Worm (Caenorhabditis elegans) whole organism, young adult: ENCODE data around the gene F30H5.5.

Experiments used
- B0035.1 ChIP-seq: sonication (generic microtip); optimal IDR thresholded peaks from 2 replicates; lab custom pipeline; 2016; ENCODE audit warnings: missing genetic modification characterization, mild to moderate bottlenecking, missing compliant biosample characterization, missing genotype, missing genetic modification reagents
- B0261.1 ChIP-seq: sonication (generic microtip); optimal IDR thresholded peaks from 2 replicates; lab custom pipeline; 2016; ENCODE audit warnings: mild to moderate bottlenecking, missing genetic modification characterization, moderate library complexity, missing compliant biosample characterization
- F39B2.1 ChIP-seq: fragments of 200-800 bp; sonication (Bioruptor generic); IDR thresholded peaks from 2 replicates; pipeline ENCODE4 v1.3.6; 2022; ENCODE audit warnings: missing genetic modification reagents, missing genetic modification characterization, missing compliant biosample characterization
- F49E8.2 ChIP-seq: sonication (generic microtip); optimal IDR thresholded peaks from 3 replicates; lab custom pipeline; 2017; ENCODE audit warnings: missing genetic modification characterization, mild to moderate bottlenecking, missing compliant biosample characterization, antibody characterized with exemption, moderate library complexity; ENCODE audit not compliant: insufficient read depth
- F52B5.7 ChIP-seq: sonication (generic microtip); optimal IDR thresholded peaks from 2 replicates; lab custom pipeline; 2016; ENCODE audit warnings: mild to moderate bottlenecking, missing genetic modification characterization, missing compliant biosample characterization
- F57A8.1 ChIP-seq: fragments of 200-800 bp; sonication (Bioruptor generic); optimal IDR thresholded peaks from 2 replicates; lab custom pipeline; 2018; ENCODE audit warnings: mild to moderate bottlenecking, missing genetic modification characterization, moderate library complexity, missing compliant biosample characterization
- K12H6.12 ChIP-seq: fragments of 200-800 bp; sonication (Bioruptor generic); optimal IDR thresholded peaks from 2 replicates; lab custom pipeline; 2018; ENCODE audit warnings: mild to moderate bottlenecking, missing genetic modification characterization, missing compliant biosample characterization
- T07F8.4 ChIP-seq: sonication (generic microtip); optimal IDR thresholded peaks from 2 replicates; lab custom pipeline; 2016; ENCODE audit warnings: mild to moderate bottlenecking, missing genetic modification characterization, moderate library complexity, missing compliant biosample characterization
- Y53F4B.3 ChIP-seq: fragments of 200-800 bp; sonication (Bioruptor generic); IDR thresholded peaks from 2 replicates; pipeline ENCODE4 v1.3.6; 2022; ENCODE audit warnings: missing genetic modification reagents, missing genetic modification characterization, missing compliant biosample characterization
- Y67H2A.10 ChIP-seq: fragments of 200-800 bp; sonication (Bioruptor generic); conservative IDR thresholded peaks from 2 replicates; pipeline ENCODE4 v1.3.6; 2022; ENCODE audit warnings: missing genetic modification reagents, missing genetic modification characterization, missing compliant biosample characterization
- ZK185.1 ChIP-seq: sonication (generic microtip); optimal IDR thresholded peaks from 2 replicates; lab custom pipeline; 2016; ENCODE audit warnings: mild to moderate bottlenecking, missing genetic modification characterization, missing compliant biosample characterization; ENCODE audit not compliant: poor library complexity, severe bottlenecking
- aptf-2 ChIP-seq: fragments of 200-800 bp; sonication (Bioruptor generic); conservative IDR thresholded peaks from 2 replicates; pipeline ENCODE4 v1.3.6; 2022; ENCODE audit warnings: missing genetic modification reagents, missing genetic modification characterization, missing compliant biosample characterization
- attf-5 ChIP-seq: fragments of 200-800 bp; sonication (Bioruptor generic); optimal IDR thresholded peaks from 2 replicates; lab custom pipeline; 2018; ENCODE audit warnings: mild to moderate bottlenecking, missing genetic modification characterization, missing compliant biosample characterization
- cebp-1 ChIP-seq, 2 experiments: fragments of 200-800 bp in 1 of 2; sonication (Bioruptor generic) in 1 of 2; sonication (generic microtip) in 1 of 2; IDR thresholded peaks in 1 of 2; optimal IDR thresholded peaks in 1 of 2; 2 replicates each; pipeline versions ENCODE4 v1.3.6 to Lab custom; 2017 to 2022; ENCODE audit warnings: missing compliant biosample characterization in 2 of 2, missing genetic modification characterization in 2 of 2, mild to moderate bottlenecking in 1 of 2, missing genetic modification reagents in 1 of 2, moderate library complexity in 1 of 2
- ceh-27 ChIP-seq: fragments of 200-800 bp; sonication (Bioruptor generic); optimal IDR thresholded peaks from 2 replicates; lab custom pipeline; 2018; ENCODE audit warnings: mild to moderate bottlenecking, missing genetic modification characterization, moderate library complexity, missing compliant biosample characterization
- ceh-40 ChIP-seq: fragments of 200-800 bp; sonication (Bioruptor generic); IDR thresholded peaks from 2 replicates; pipeline ENCODE4 v1.3.6; 2022; ENCODE audit warnings: missing genetic modification characterization, missing compliant biosample characterization
- ceh-79 ChIP-seq: sonication (generic microtip); optimal IDR thresholded peaks from 2 replicates; lab custom pipeline; 2017; ENCODE audit warnings: mild to moderate bottlenecking, missing genetic modification characterization, missing compliant biosample characterization
- chd-7 ChIP-seq: sonication (generic microtip); optimal IDR thresholded peaks from 2 replicates; lab custom pipeline; 2016; ENCODE audit warnings: mild to moderate bottlenecking, missing genetic modification characterization, moderate library complexity, missing compliant biosample characterization
- dpff-1 ChIP-seq: sonication (generic microtip); optimal IDR thresholded peaks from 2 replicates; lab custom pipeline; 2017; ENCODE audit warnings: mild to moderate bottlenecking, missing genetic modification characterization, missing compliant biosample characterization
- dpl-1 ChIP-seq: fragments of 150-350 bp; optimal IDR thresholded peaks from 2 replicates; lab custom pipeline; 2014; ENCODE audit warnings: missing biosample characterization, missing genetic modification reagents, missing genetic modification characterization
- egl-44 ChIP-seq: fragments of 200-800 bp; sonication (Bioruptor generic); IDR thresholded peaks from 2 replicates; pipeline ENCODE4 v1.3.6; 2022; ENCODE audit warnings: missing genetic modification reagents, missing genetic modification characterization, missing compliant biosample characterization
- ekl-4 ChIP-seq: fragments of 200-800 bp; sonication (Bioruptor generic); IDR thresholded peaks from 2 replicates; pipeline ENCODE4 v1.3.6; 2022; ENCODE audit warnings: missing genetic modification reagents, missing genetic modification characterization, missing compliant biosample characterization
- fkh-3 ChIP-seq: sonication (generic microtip); optimal IDR thresholded peaks from 2 replicates; lab custom pipeline; 2016; ENCODE audit warnings: mild to moderate bottlenecking, missing genetic modification characterization, missing compliant biosample characterization
- hrde-1 ChIP-seq: sonication (generic microtip); optimal IDR thresholded peaks from 2 replicates; lab custom pipeline; 2016; ENCODE audit warnings: missing genetic modification characterization, mild to moderate bottlenecking, missing compliant biosample characterization, moderate library complexity, missing genotype, missing genetic modification reagents, borderline replicate concordance
- lin-40 ChIP-seq: sonication (generic microtip); optimal IDR thresholded peaks from 2 replicates; lab custom pipeline; 2016; ENCODE audit warnings: missing genetic modification characterization, mild to moderate bottlenecking, missing compliant biosample characterization, missing genotype, missing genetic modification reagents
- lsy-27 ChIP-seq: sonication (generic microtip); optimal IDR thresholded peaks from 2 replicates; lab custom pipeline; 2017; ENCODE audit warnings: missing genetic modification characterization, mild to moderate bottlenecking, missing compliant biosample characterization, antibody characterized with exemption, missing genotype, borderline replicate concordance; ENCODE audit not compliant: insufficient read depth
- madf-10 ChIP-seq: sonication (generic microtip); optimal IDR thresholded peaks from 2 replicates; lab custom pipeline; 2016; ENCODE audit warnings: mild to moderate bottlenecking, missing genetic modification characterization, missing compliant biosample characterization
- madf-6 ChIP-seq: fragments of 200-800 bp; sonication (Bioruptor generic); IDR thresholded peaks from 2 replicates; pipeline ENCODE4 v1.3.6; 2022; ENCODE audit warnings: missing genetic modification reagents, missing genetic modification characterization, missing compliant biosample characterization
- mel-28 ChIP-seq: sonication (generic microtip); optimal IDR thresholded peaks from 2 replicates; lab custom pipeline; 2016; ENCODE audit warnings: borderline replicate concordance, mild to moderate bottlenecking, missing genetic modification characterization, missing compliant biosample characterization
- nhr-80 ChIP-seq: sonication (generic microtip); optimal IDR thresholded peaks from 2 replicates; lab custom pipeline; 2016; ENCODE audit warnings: missing genetic modification characterization, missing compliant biosample characterization
- pha-4 ChIP-seq: fragments of 150-350 bp; sonication (generic microtip); optimal IDR thresholded peaks from 2 replicates; lab custom pipeline; 2014; ENCODE audit warnings: missing biosample characterization, missing genetic modification reagents, missing genetic modification characterization
- rpc-1 ChIP-seq, 2 experiments: fragments of 150-350 bp in 1 of 2; sonication (generic microtip) in 1 of 2; optimal IDR thresholded peaks; 2 replicates each; lab custom pipeline; 2014 to 2018; ENCODE audit warnings: missing biosample characterization in 1 of 2, missing genetic modification characterization in 1 of 2, missing genetic modification reagents in 1 of 2, missing genotype in 1 of 2
- sptf-2 ChIP-seq: fragments of 200-800 bp; sonication (Bioruptor generic); optimal IDR thresholded peaks from 2 replicates; lab custom pipeline; 2018; ENCODE audit warnings: mild to moderate bottlenecking, missing genetic modification characterization, missing compliant biosample characterization
- ztf-25 ChIP-seq: fragments of 200-800 bp; sonication (Bioruptor generic); IDR thresholded peaks from 2 replicates; pipeline ENCODE4 v1.3.6; 2022; ENCODE audit warnings: missing genetic modification reagents, missing genetic modification characterization, missing compliant biosample characterization
- ztf-28 ChIP-seq: fragments of 200-800 bp; sonication (Bioruptor generic); IDR thresholded peaks from 2 replicates; pipeline ENCODE4 v1.3.6; 2022; ENCODE audit warnings: missing genetic modification reagents, missing genetic modification characterization, missing compliant biosample characterization

F30H5.5 gene

DNA sequence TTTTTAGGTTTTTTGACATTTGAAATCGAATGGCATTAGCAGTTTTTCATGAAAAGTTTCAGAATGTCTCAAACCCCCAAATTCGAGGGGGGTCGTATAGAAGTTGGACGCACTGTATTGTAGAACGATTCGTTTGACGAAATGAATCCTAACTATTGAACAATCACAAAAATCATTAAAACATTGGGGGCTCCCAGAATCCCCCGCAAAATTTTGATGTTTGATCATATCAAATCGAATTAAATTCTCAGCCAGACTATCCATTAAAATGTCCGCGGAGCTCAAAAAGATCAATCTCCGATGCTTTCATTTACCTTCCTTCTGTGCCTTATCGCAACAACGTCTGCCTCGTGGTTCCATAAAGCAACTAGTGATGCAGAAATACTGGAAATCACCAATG is at the start of gene F30H5.5:
TSS of gene F30H5.5 (plus strand) at position 301 of the 400 bp plus-strand sequence.
- TF ChIP-seq ceh-27 (GFP tag; lab: Kevin White, UChicago), result no peak
- TF ChIP-seq dpl-1, result no peak
- no peak for TF ChIP-seq lin-40 (tag; lab: Kevin White, UChicago)
- TF ChIP-seq sptf-2, result no peak
- no peak for TF ChIP-seq attf-5 (GFP tag; lab: Kevin White, UChicago)
- TF ChIP-seq Y53F4B.3 (GFP tag; lab: Robert Waterston, UW), result no peak
- no peak for TF ChIP-seq fkh-3
- no peak for TF ChIP-seq rpc-1 (optimal IDR thresholded peaks at IDR 0.05; lab: Kevin White, UChicago)
- no peak for TF ChIP-seq rpc-1 (tag; optimal IDR thresholded peaks at IDR 0.05; lab: Kevin White, UChicago)
- TF ChIP-seq madf-6 (GFP tag; lab: Robert Waterston, UW), result no peak
- no peak for TF ChIP-seq ZK185.1 (tag; lab: Kevin White, UChicago)
- TF ChIP-seq ceh-40, result no peak
- TF ChIP-seq F49E8.2 (tag; lab: Kevin White, UChicago), result no peak

DNA sequence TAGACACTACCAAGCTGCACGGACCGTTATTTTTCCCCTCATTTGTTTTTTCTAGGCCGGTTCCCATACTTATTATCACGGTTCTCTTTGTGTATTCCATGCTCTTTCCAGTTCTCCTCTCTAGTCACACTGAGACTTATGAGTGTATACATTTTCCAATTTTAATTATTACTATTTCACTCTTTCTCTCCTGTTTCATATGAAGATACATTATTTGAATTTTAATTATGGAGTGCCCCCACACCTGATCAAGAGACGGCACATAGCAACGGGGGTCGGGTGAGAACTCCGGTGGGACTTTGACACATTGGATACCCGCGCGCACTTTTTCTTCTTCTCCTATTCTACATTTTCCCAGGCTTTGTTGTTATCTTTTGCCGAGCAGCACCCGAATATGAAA is 48.6 kb upstream of the F30H5.5 start, which contains the start of gene affl-1:
TSS of gene affl-1 (plus strand) at position 301 of the 400 bp plus-strand sequence.
- no peak for TF ChIP-seq hrde-1 (tag; lab: Kevin White, UChicago)
- TF ChIP-seq ztf-28 (GFP tag; lab: Robert Waterston, UW), result no peak
- TF ChIP-seq F39B2.1, result no peak
- TF ChIP-seq F57A8.1, result no peak
- no peak for TF ChIP-seq ztf-25 (GFP tag; lab: Robert Waterston, UW)
- no peak for TF ChIP-seq lsy-27 (tag; lab: Kevin White, UChicago)
- no peak for TF ChIP-seq F49E8.2 (tag; lab: Kevin White, UChicago)
- no peak for TF ChIP-seq mel-28 (tag; lab: Kevin White, UChicago)
- TF ChIP-seq fkh-3, result no peak
- TF ChIP-seq B0035.1 (tag; lab: Kevin White, UChicago), result no peak
- TF ChIP-seq ceh-79 (tag; lab: Kevin White, UChicago), result no peak
- TF ChIP-seq cebp-1 (GFP tag; IDR thresholded peaks at IDR 0.05; lab: Robert Waterston, UW), result no peak
- no peak for TF ChIP-seq cebp-1 (tag; optimal IDR thresholded peaks at IDR 0.05; lab: Kevin White, UChicago)
- no peak for TF ChIP-seq attf-5 (GFP tag; lab: Kevin White, UChicago)
- TF ChIP-seq chd-7 (tag; lab: Kevin White, UChicago), result no peak
- no peak for TF ChIP-seq K12H6.12 (tag; lab: Kevin White, UChicago)
- TF ChIP-seq T07F8.4 (tag; lab: Kevin White, UChicago), result no peak
- no peak for TF ChIP-seq B0261.1 (tag; lab: Kevin White, UChicago)
- no peak for TF ChIP-seq ekl-4
- TF ChIP-seq ZK185.1 (tag; lab: Kevin White, UChicago), result no peak
- TF ChIP-seq, all 124 proteins: peak for 0

DNA sequence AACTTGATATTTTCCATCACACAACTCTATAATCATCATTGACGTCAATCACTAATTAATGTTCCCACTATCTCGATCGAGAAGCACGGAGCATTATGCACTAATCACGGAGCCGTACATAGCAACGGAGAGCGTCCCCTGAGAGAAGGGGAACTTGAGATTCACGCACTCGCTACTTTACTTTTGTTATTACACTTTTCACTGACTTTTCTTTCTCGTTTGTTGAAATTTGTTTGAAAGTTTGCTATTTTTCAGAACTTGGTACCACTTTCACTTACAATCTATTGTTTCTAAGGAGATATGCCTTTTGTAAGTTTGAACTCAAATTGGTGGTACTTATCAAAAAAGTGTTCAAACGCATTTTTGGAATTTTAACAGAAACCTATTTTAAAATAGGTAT is 44.5 kb upstream of the F30H5.5 start, which contains the start of gene Y55B1BR.8:
TSS of gene Y55B1BR.8 (plus strand) at position 301 of the 400 bp plus-strand sequence.
- TF ChIP-seq aptf-2 (GFP tag; lab: Robert Waterston, UW) (no peak), pha-4 (tag; lab: Kevin White, UChicago) (no peak), madf-10 (tag; lab: Kevin White, UChicago) (no peak), nhr-80 (tag; lab: Kevin White, UChicago) (no peak), F52B5.7 (no peak), dpff-1 (tag; lab: Kevin White, UChicago) (no peak), lsy-27 (tag; lab: Kevin White, UChicago) (no peak), madf-6 (GFP tag; lab: Robert Waterston, UW) (no peak), rpc-1 (optimal IDR thresholded peaks at IDR 0.05; lab: Kevin White, UChicago) (no peak), rpc-1 (tag; optimal IDR thresholded peaks at IDR 0.05; lab: Kevin White, UChicago) (no peak), egl-44 (GFP tag; lab: Robert Waterston, UW) (no peak), mel-28 (tag; lab: Kevin White, UChicago) (no peak), Y67H2A.10 (no peak)
